Worm (Caenorhabditis elegans): ENCODE results near the gene E02C12.19.

E02C12.19 gene

DNA sequence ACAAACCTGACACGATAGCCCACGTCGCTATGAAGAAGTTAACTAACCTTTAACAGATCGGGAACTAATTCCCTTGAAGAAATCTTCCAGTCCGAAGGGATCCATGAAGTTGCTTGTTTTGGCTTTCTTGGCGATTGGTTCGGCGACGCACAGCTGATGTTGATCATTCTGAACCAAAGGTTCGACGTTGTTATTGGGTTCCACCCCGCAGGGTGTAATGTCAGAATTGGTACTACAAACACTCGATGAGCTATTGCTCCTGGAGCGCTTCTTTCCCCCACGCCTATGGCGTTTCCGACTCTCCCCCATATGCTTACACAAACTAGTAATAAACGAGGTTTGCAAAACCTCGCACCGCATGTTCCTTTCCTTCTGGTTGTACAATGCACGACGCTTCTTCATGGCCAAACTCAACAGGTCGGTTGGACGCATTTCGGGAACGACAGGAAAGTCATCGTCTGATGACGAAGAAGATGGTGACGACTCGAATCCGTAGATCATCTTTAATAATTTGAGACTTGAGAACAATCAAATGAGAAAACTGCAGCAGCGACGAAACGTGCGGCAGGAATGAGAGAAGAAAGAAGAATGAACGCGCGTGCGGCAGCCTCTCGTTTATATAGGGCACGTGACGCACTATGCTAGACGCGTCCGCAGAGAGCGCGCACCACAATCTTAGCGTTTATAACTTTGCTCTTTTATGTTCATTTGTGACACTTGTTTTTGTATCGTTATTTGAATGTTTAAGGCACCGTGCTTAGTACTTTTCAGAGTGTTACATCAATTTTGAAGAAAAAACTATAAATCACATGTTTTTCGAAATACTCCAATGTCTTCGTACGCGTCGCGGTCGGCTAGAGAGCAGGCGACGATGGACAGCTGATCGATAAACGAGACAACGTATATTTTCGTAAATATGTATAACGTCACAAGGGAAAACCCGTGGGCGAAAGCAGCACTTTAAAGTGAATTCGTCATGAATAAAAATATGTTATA lies 32.4 kb downstream of the E02C12.19 start, which contains the start of gene tos-1:
Gene tos-1 (minus strand): TSS at position 575 of the 996 bp plus-strand sequence.
- TF ChIP-seq nhr-6 (tag; optimal IDR thresholded peaks at IDR 0.05) = peak; percentile 96
- peak; percentile 82 for TF ChIP-seq ceh-82 (tag; optimal IDR thresholded peaks at IDR 0.05)
- TF ChIP-seq dmd-4 (tag; optimal IDR thresholded peaks at IDR 0.05) = no peak
- TF ChIP-seq mbf-1 (tag; optimal IDR thresholded peaks at IDR 0.05) = no peak
- TF ChIP-seq skn-1 (tag; optimal IDR thresholded peaks at IDR 0.05) = no peak
- peak; percentile 70 for TF ChIP-seq ZK546.5 (tag; optimal IDR thresholded peaks at IDR 0.05)
- TF ChIP-seq unc-39 (tag; optimal IDR thresholded peaks at IDR 0.05) = peak; percentile 51
- peak; percentile 92 for TF ChIP-seq gmeb-1 (tag; optimal IDR thresholded peaks at IDR 0.05)
- TF ChIP-seq unc-55 (GFP tag; optimal IDR thresholded peaks at IDR 0.05) = peak; percentile 91
- peak; percentile 91 for TF ChIP-seq ztf-4 (tag; optimal IDR thresholded peaks at IDR 0.05)
- peak; percentile 98 to 99 for TF ChIP-seq mdl-1 (tag; optimal IDR thresholded peaks at IDR 0.05)
- TF ChIP-seq ztf-11 (tag; optimal IDR thresholded peaks at IDR 0.05) = peak; percentile 32
- peak; percentile 86 for TF ChIP-seq nhr-10 (tag; optimal IDR thresholded peaks at IDR 0.05)
- no peak for TF ChIP-seq peb-1 (tag; optimal IDR thresholded peaks at IDR 0.05)
- TF ChIP-seq F13H6.1 (tag; optimal IDR thresholded peaks at IDR 0.05) = peak; percentile 99
- peak; percentile 88 for TF ChIP-seq nhr-77 (tag; optimal IDR thresholded peaks at IDR 0.05)
- TF ChIP-seq aly-2 (tag; optimal IDR thresholded peaks at IDR 0.05) = peak; percentile 43
- peak; percentile 93 for TF ChIP-seq lin-13 (GFP tag; optimal IDR thresholded peaks at IDR 0.05)
- TF ChIP-seq ceh-16 (tag; optimal IDR thresholded peaks at IDR 0.05) = peak; percentile 61
- TF ChIP-seq nhr-237 (tag; optimal IDR thresholded peaks at IDR 0.05) = peak; percentile 71
- TF ChIP-seq snpc-4 (tag; optimal IDR thresholded peaks at IDR 0.05) = peak; percentile 50
- TF ChIP-seq C34F6.9 (tag; optimal IDR thresholded peaks at IDR 0.05) = peak; percentile 99
- TF ChIP-seq fos-1 (tag; optimal IDR thresholded peaks at IDR 0.05) = peak; percentile 95
- peak; percentile 94 for TF ChIP-seq zag-1 (tag; optimal IDR thresholded peaks at IDR 0.05)
- TF ChIP-seq egl-27 (tag; optimal IDR thresholded peaks at IDR 0.05) = peak; percentile 95
- no peak for TF ChIP-seq elt-3 (tag; optimal IDR thresholded peaks at IDR 0.05)
- TF ChIP-seq nhr-21 (tag; optimal IDR thresholded peaks at IDR 0.05) = peak; percentile 98
- TF ChIP-seq sem-4 (tag; optimal IDR thresholded peaks at IDR 0.05) = peak; percentile 96
- peak; percentile 98 for TF ChIP-seq crh-2 (tag; optimal IDR thresholded peaks at IDR 0.05)
- TF ChIP-seq elt-1 (tag; optimal IDR thresholded peaks at IDR 0.05) = no peak
- peak; percentile 59 for TF ChIP-seq lin-39 (tag; optimal IDR thresholded peaks at IDR 0.05)
- peak; percentile 30 for TF ChIP-seq nhr-23 (tag; optimal IDR thresholded peaks at IDR 0.05)
- peak; percentile 91 to 95 for TF ChIP-seq lsy-2 (tag; optimal IDR thresholded peaks at IDR 0.05)
- peak; percentile 79 for TF ChIP-seq nhr-11 (tag; optimal IDR thresholded peaks at IDR 0.05)
- peak; percentile 96 for TF ChIP-seq mab-5 (tag; optimal IDR thresholded peaks at IDR 0.05)
- TF ChIP-seq unc-62 (GFP tag; optimal IDR thresholded peaks at IDR 0.05) = peak; percentile 74
- TF ChIP-seq Y55F3AM.14 (GFP tag; optimal IDR thresholded peaks at IDR 0.05) = peak; percentile 98
- peak; percentile 99 for TF ChIP-seq ama-1 (optimal IDR thresholded peaks at IDR 0.05)
- peak; percentile 100 for TF ChIP-seq sma-3 (GFP tag; optimal IDR thresholded peaks at IDR 0.05)
- peak; percentile 74 for TF ChIP-seq lin-11 (tag; optimal IDR thresholded peaks at IDR 0.05)
- TF ChIP-seq nhr-12 (tag; optimal IDR thresholded peaks at IDR 0.05) = no peak
- TF ChIP-seq blmp-1 (tag; optimal IDR thresholded peaks at IDR 0.05; ENCODE audit: insufficient read depth) = peak; percentile 89
- TF ChIP-seq R02D3.7 (tag; optimal IDR thresholded peaks at IDR 0.05) = peak; percentile 64
- TF ChIP-seq sma-9 (GFP tag; optimal IDR thresholded peaks at IDR 0.05) = peak; percentile 90
- TF ChIP-seq sma-9 (tag; optimal IDR thresholded peaks at IDR 0.05) = no peak
- TF ChIP-seq nhr-25 (tag; optimal IDR thresholded peaks at IDR 0.05) = peak; percentile 98
- peak; percentile 95 for TF ChIP-seq nhr-129 (tag; optimal IDR thresholded peaks at IDR 0.05)
- TF ChIP-seq ztf-1 (GFP tag; conservative IDR thresholded peaks at IDR 0.05) = peak; percentile 94; the same call in 1 of the 2 replicates
- no peak for TF ChIP-seq alr-1 (tag; optimal IDR thresholded peaks at IDR 0.05)

Data from whole organism, L2 larva.